Fruit fly (Drosophila melanogaster) whole organism: ENCODE results near the gene NHP2.

Experiments
- CG8478 ChIP-seq: fragments of >200 bp; optimal IDR thresholded peaks from 2 replicates; lab custom pipeline; 2018; ENCODE audit warnings: inconsistent platforms
- Dll ChIP-seq: fragments of >200 bp; optimal IDR thresholded peaks from 2 replicates; lab custom pipeline; 2017
- EcR ChIP-seq, 2 experiments: fragments of >200 bp; optimal IDR thresholded peaks; 2 replicates each; lab custom pipeline; 2017; ENCODE audit warnings: missing biosample characterization in 2 of 2, missing genetic modification characterization in 2 of 2, missing genetic modification reagents in 2 of 2
- pan ChIP-seq: fragments of >200 bp; optimal IDR thresholded peaks from 2 replicates; lab custom pipeline; 2017
- psq ChIP-seq: fragments of >200 bp; optimal IDR thresholded peaks from 2 replicates; lab custom pipeline; 2017
- usp ChIP-seq: fragments of >200 bp; optimal IDR thresholded peaks from 2 replicates; lab custom pipeline; 2017; ENCODE audit warnings: missing biosample characterization, missing genetic modification characterization, mixed read lengths

NHP2 gene

DNA sequence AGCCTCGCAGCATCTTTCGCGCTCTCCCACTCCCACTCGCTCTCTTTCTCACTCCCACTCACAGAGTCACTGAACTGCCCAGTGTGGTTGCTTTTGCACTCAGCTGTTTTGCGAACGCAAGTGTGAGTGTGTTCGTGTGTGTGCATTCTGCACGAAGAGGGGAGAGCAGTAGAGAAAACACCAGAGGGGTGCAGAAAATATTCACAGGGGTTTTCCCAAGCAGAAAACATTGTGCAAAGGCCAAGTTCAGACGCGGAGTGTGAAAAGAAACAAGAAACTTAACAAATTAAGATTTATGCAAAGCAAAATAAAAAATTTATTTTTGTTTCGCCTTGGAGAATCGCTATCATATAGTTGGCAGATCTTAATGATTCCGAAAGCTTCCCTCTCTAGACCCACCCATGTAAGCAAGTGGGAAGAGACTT is 16.5 kb downstream of the NHP2 start:
- no peak for TF ChIP-seq CG8478
- TF ChIP-seq pan (lab: Kevin White, UChicago), result no peak
- TF ChIP-seq psq, result no peak
- TF ChIP-seq usp (GFP tag; lab: Kevin White, UChicago), result no peak
- TF ChIP-seq Dll (lab: Kevin White, UChicago), result no peak
- TF ChIP-seq EcR (GFP tag; optimal IDR thresholded peaks at IDR 0.05; lab: Kevin White, UChicago), result peak in 1 of 2 experiments; percentile 88

- no peak for TF ChIP-seq psq
- TF ChIP-seq Dll (lab: Kevin White, UChicago), result no peak
- no peak for TF ChIP-seq CG8478
- TF ChIP-seq EcR (GFP tag; optimal IDR thresholded peaks at IDR 0.05; lab: Kevin White, UChicago), result no peak
- TF ChIP-seq pan (lab: Kevin White, UChicago), result no peak
- no peak for TF ChIP-seq usp (GFP tag; lab: Kevin White, UChicago)
These were observed 17.0 kb downstream of the NHP2 start for dm6 chr3L:14784949-14785408.

dm6 chr3L:14784241-14784948 is 17.6 kb downstream of the NHP2 start:
- TF ChIP-seq EcR (GFP tag; optimal IDR thresholded peaks at IDR 0.05; lab: Kevin White, UChicago) (no peak), usp (GFP tag; lab: Kevin White, UChicago) (no peak), Dll (lab: Kevin White, UChicago) (no peak), pan (lab: Kevin White, UChicago) (no peak), CG8478 (no peak), psq (no peak)

DNA sequence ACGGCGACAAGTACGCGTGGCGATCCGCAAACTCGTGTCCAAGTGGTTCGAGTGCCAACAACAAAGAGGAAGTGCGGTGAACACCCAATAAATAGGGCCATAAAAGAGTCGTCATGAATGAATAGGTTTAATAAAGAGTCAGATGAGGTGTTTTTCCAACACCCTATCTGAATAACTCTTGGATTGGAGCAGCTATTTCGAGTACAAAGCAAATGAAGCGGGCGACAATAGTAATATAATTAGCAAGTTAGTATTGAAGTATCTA is 18.7 kb downstream of the NHP2 start:
- TF ChIP-seq Dll (lab: Kevin White, UChicago), result no peak
- no peak for TF ChIP-seq usp (GFP tag; lab: Kevin White, UChicago)
- no peak for TF ChIP-seq CG8478

DNA sequence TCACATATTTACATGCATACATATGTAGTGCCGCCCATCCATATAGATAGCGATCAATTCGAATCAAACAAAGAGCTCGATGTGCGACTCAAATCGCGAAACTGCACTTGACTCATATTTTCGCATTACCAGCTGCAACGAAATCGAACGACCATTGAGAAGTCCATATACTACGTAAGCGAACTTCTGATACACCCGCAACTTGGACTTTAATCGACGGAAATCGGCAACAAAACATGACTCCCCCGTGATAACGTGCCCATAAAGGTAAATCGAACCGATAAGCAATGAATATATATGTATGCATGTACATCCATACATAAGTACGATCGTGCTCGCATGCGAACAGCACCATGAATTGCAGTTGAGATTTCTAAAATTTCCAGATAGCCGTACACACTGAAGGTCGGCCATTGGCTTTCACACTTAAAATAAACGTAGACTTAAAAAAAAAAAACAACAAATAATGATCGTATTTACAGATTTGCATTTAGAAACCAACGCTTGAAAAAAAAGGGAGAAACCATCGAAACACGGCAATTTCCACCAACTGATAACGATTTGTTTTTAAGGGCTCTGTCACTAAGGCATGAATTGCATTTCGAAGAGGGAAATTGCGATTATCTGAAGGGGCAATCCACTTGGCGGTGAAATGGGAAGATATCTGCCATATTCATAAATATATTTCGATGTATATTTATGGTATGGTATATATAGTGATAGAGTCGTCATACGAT is 19.2 kb downstream of the NHP2 start:
- no peak for TF ChIP-seq psq

DNA sequence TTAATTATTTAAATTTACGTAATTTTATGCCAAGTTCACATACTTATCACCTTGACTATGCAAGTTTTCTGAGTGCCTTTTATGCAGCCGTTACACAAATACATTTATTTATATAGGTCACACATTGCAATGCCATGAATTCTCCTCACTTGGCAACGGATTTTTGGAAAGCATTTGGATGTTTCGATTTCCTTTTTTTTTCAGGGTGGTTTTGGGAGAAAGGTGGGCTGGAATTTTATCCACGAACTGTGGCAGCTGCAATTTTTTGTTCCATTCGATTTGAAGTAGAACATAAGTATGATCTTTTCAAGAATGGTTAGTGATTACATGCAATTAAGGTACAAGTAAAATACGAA is 20.1 kb downstream of the NHP2 start:
- TF ChIP-seq pan (lab: Kevin White, UChicago), result no peak
- TF ChIP-seq CG8478, result no peak
- no peak for TF ChIP-seq psq
- no peak for TF ChIP-seq usp (GFP tag; lab: Kevin White, UChicago)
- no peak for TF ChIP-seq EcR (GFP tag; optimal IDR thresholded peaks at IDR 0.05; lab: Kevin White, UChicago)
- no peak for TF ChIP-seq Dll (lab: Kevin White, UChicago)

dm6 chr3L:14781082-14781862 is 20.7 kb downstream of the NHP2 start:
- TF ChIP-seq psq (no peak), EcR (GFP tag; optimal IDR thresholded peaks at IDR 0.05; lab: Kevin White, UChicago) (peak; percentile 59 to 86)

- TF ChIP-seq pan (lab: Kevin White, UChicago) (no peak), psq (no peak), CG8478 (no peak), EcR (GFP tag; optimal IDR thresholded peaks at IDR 0.05; lab: Kevin White, UChicago) (no peak), Dll (lab: Kevin White, UChicago) (no peak), usp (GFP tag; lab: Kevin White, UChicago) (no peak)
These were observed 21.8 kb downstream of the NHP2 start for dm6 chr3L:14780187-14780586.

DNA sequence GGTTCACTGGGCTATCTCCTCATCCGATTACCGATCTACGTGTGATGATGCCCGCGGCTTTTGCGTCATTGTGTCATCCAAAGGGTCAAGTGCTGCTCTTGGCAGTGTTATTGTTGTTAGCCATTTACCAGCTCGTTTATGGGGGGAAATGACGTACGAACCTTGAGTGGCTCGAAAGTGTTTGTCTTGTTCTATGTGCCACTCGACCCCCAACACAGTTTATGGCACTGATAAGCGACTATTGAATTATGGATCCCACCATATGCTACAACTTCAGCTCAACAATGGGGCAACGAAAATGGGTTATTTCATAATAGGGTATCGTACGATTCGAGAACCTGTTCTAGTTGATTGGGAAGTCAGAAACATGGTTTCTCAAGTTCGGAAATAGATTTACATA is 22.7 kb downstream of the NHP2 start:
- TF ChIP-seq psq (no peak), usp (GFP tag; lab: Kevin White, UChicago) (no peak), pan (lab: Kevin White, UChicago) (no peak), Dll (lab: Kevin White, UChicago) (no peak), EcR (GFP tag; optimal IDR thresholded peaks at IDR 0.05; lab: Kevin White, UChicago) (no peak), CG8478 (no peak)

- TF ChIP-seq pan (lab: Kevin White, UChicago), result no peak
- TF ChIP-seq CG8478, result no peak
- no peak for TF ChIP-seq usp (GFP tag; lab: Kevin White, UChicago)
- no peak for TF ChIP-seq EcR (GFP tag; optimal IDR thresholded peaks at IDR 0.05; lab: Kevin White, UChicago)
- TF ChIP-seq psq, result no peak
- TF ChIP-seq Dll (lab: Kevin White, UChicago), result no peak
These were observed 26.0 kb downstream of the NHP2 start, which contains the start of gene mop for dm6 chr3L:14775711-14776660. mop (minus strand) TSS chr3L:14776129.

- no peak for TF ChIP-seq psq
- TF ChIP-seq pan (lab: Kevin White, UChicago), result no peak
- no peak for TF ChIP-seq usp (GFP tag; lab: Kevin White, UChicago)
- TF ChIP-seq Dll (lab: Kevin White, UChicago), result no peak
- TF ChIP-seq CG8478, result no peak
- no peak for TF ChIP-seq EcR (GFP tag; optimal IDR thresholded peaks at IDR 0.05; lab: Kevin White, UChicago)
These were observed 32.8 kb downstream of the NHP2 start, which contains the start of gene Mgat4b for dm6 chr3L:14769183-14769582. Mgat4b (minus strand) TSS chr3L:14769283.
